Worm (Caenorhabditis elegans) whole organism, early embryonic: Measurements from ENCODE around the gene tre-5.

Experiments used
- B0310.2 ChIP-seq: sonication (generic microtip); optimal IDR thresholded peaks from 2 replicates; lab custom pipeline; 2016; ENCODE audit warnings: mild to moderate bottlenecking, missing genetic modification characterization, missing compliant biosample characterization
- F13C5.2 ChIP-seq: sonication (generic microtip); optimal IDR thresholded peaks from 2 replicates; lab custom pipeline; 2017; ENCODE audit warnings: mild to moderate bottlenecking, missing genetic modification characterization, inconsistent platforms, missing compliant biosample characterization
- aly-1 ChIP-seq: sonication (generic microtip); optimal IDR thresholded peaks from 2 replicates; lab custom pipeline; 2016; ENCODE audit warnings: missing genetic modification characterization, missing compliant biosample characterization
- ama-1 ChIP-seq: fragments of 150-350 bp; optimal IDR thresholded peaks from 2 replicates; lab custom pipeline; 2014
- ceh-13 ChIP-seq: fragments of 200-800 bp; sonication (Bioruptor generic); optimal IDR thresholded peaks from 2 replicates; lab custom pipeline; 2018; ENCODE audit warnings: mild to moderate bottlenecking, missing genetic modification characterization, missing compliant biosample characterization
- ceh-36 ChIP-seq: sonication (generic microtip); optimal IDR thresholded peaks from 2 replicates; lab custom pipeline; 2016; ENCODE audit warnings: missing genetic modification characterization, inconsistent platforms, missing compliant biosample characterization
- ets-7 ChIP-seq: sonication (generic microtip); optimal IDR thresholded peaks from 2 replicates; lab custom pipeline; 2016; ENCODE audit warnings: missing genotype, missing genetic modification characterization, missing compliant biosample characterization
- flt-1 ChIP-seq: fragments of 200-800 bp; sonication (Bioruptor generic); IDR thresholded peaks from 2 replicates; pipeline ENCODE4 v1.3.6; 2022; ENCODE audit warnings: missing genetic modification characterization, missing compliant biosample characterization
- hmbx-1 ChIP-seq: sonication (generic microtip); optimal IDR thresholded peaks from 2 replicates; lab custom pipeline; 2016; ENCODE audit warnings: mild to moderate bottlenecking, missing genetic modification characterization, missing compliant biosample characterization
- hmg-4 ChIP-seq: fragments of 200-800 bp; sonication (Bioruptor generic); optimal IDR thresholded peaks from 2 replicates; lab custom pipeline; 2018; ENCODE audit warnings: mild to moderate bottlenecking, missing genetic modification characterization, missing compliant biosample characterization
- hnd-1 ChIP-seq: sonication (generic microtip); optimal IDR thresholded peaks from 2 replicates; lab custom pipeline; 2016; ENCODE audit warnings: missing genetic modification characterization, missing compliant biosample characterization
- pes-1 ChIP-seq: fragments of 200-800 bp; sonication (Bioruptor generic); IDR thresholded peaks from 2 replicates; pipeline ENCODE4 v1.3.6; 2022; ENCODE audit warnings: missing genetic modification reagents, missing genetic modification characterization, missing compliant biosample characterization
- scrt-1 ChIP-seq: fragments of 200-800 bp; sonication (Bioruptor generic); IDR thresholded peaks from 2 replicates; pipeline ENCODE4 v1.3.6; 2022; ENCODE audit warnings: missing genetic modification characterization, missing compliant biosample characterization
- sea-1 ChIP-seq: fragments of 200-800 bp; sonication (Bioruptor generic); conservative IDR thresholded peaks from 2 replicates; pipeline ENCODE4 v1.3.6; 2022; ENCODE audit warnings: missing genetic modification characterization, missing compliant biosample characterization
- tbx-11 ChIP-seq: fragments of 200-800 bp; sonication (Bioruptor generic); IDR thresholded peaks from 2 replicates; pipeline ENCODE4 v1.3.6; 2022; ENCODE audit warnings: missing genetic modification characterization, missing compliant biosample characterization
- tbx-37 ChIP-seq: fragments of 200-800 bp; sonication (Bioruptor generic); conservative IDR thresholded peaks from 2 replicates; pipeline ENCODE4 v1.3.6; 2022; ENCODE audit warnings: missing genetic modification reagents, missing genetic modification characterization, missing compliant biosample characterization
- tra-4 ChIP-seq: sonication (generic microtip); optimal IDR thresholded peaks from 2 replicates; lab custom pipeline; 2017; ENCODE audit warnings: missing genetic modification characterization, missing compliant biosample characterization

Gene tre-5

DNA sequence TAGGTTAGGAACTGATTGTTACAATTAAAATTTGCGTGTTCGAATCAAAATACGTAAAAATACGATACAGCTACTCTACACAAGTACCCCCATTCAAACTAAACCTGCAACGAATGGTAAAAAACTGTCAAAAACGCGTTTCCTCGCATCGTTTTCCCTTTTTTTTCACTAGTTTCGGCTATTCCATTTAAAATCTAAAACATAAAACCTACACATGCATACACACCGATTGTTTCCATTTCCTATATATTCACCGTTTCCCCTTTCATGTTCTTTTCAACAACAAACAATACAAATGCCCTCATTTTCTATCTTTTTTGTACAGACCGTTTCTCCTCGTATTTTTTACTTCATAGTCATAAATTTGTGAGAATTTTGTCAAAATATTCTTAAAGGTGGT is 13.7 kb upstream of the tre-5 start:
- TF ChIP-seq hnd-1 (tag; lab: Kevin White, UChicago): no peak
- TF ChIP-seq B0310.2 (tag; lab: Kevin White, UChicago): no peak
- no peak for TF ChIP-seq hmg-4 (GFP tag; lab: Kevin White, UChicago)
- TF ChIP-seq ets-7: no peak
- no peak for TF ChIP-seq tbx-37
- no peak for TF ChIP-seq pes-1 (GFP tag; lab: Robert Waterston, UW)
- no peak for TF ChIP-seq sea-1 (GFP tag; lab: Robert Waterston, UW)
- TF ChIP-seq ama-1 (lab: Kevin White, UChicago): no peak
- TF ChIP-seq hmbx-1: no peak
- TF ChIP-seq F13C5.2: no peak

- TF ChIP-seq sea-1 (GFP tag; lab: Robert Waterston, UW) (no peak), ceh-36 (tag; lab: Kevin White, UChicago) (no peak)
These were observed 12.6 kb upstream of the tre-5 start for ce11 chrII:67663-68062.

DNA sequence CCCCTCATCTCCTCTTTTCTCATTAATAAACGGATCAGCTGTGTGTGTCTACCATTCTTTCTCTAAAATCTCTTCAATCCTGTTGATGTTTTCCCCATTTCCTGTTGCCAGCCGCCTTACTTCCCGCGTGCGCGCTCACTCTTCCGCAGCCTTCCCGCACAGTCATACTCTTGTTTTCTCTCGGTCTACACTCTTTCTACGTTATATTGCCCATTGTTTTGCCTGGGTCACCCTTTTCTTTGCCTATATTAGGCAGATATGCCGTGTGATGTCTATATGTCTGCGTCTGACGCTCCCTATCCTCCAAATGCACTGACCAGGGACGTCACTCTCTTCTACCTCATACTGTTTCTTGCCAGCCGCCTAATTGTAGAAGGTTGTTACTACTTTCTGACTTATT is 11.2 kb upstream of the tre-5 start:
- TF ChIP-seq flt-1: no peak
- no peak for TF ChIP-seq hmbx-1
- no peak for TF ChIP-seq tra-4 (tag; lab: Kevin White, UChicago)
- TF ChIP-seq B0310.2 (tag; lab: Kevin White, UChicago): peak; percentile 12
- peak; percentile 39 for TF ChIP-seq aly-1 (tag; lab: Kevin White, UChicago)
- TF ChIP-seq hmg-4 (GFP tag; lab: Kevin White, UChicago): peak; percentile 68
- peak; percentile 34 for TF ChIP-seq ets-7
- TF ChIP-seq tbx-11 (GFP tag; lab: Robert Waterston, UW): no peak
- TF ChIP-seq ceh-36 (tag; lab: Kevin White, UChicago): no peak
- no peak for TF ChIP-seq hnd-1 (tag; lab: Kevin White, UChicago)
- 0 out of 2 replicates have a peak, but pooled peaks have one; percentile 6 for TF ChIP-seq pes-1 (GFP tag; lab: Robert Waterston, UW)
- TF ChIP-seq F13C5.2: peak; percentile 53
- no peak for TF ChIP-seq sea-1 (GFP tag; lab: Robert Waterston, UW)
- no peak for TF ChIP-seq tbx-37
- no peak for TF ChIP-seq ceh-13
- TF ChIP-seq ama-1 (lab: Kevin White, UChicago): no peak
- no peak for TF ChIP-seq scrt-1 (GFP tag; lab: Robert Waterston, UW)

- TF ChIP-seq tra-4 (tag; lab: Kevin White, UChicago) (no peak), ceh-13 (no peak), flt-1 (no peak), ama-1 (lab: Kevin White, UChicago) (no peak), hmg-4 (GFP tag; lab: Kevin White, UChicago) (no peak), hnd-1 (tag; lab: Kevin White, UChicago) (no peak), tbx-11 (GFP tag; lab: Robert Waterston, UW) (no peak), sea-1 (GFP tag; lab: Robert Waterston, UW) (no peak), hmbx-1 (no peak), aly-1 (tag; lab: Kevin White, UChicago) (no peak), scrt-1 (GFP tag; lab: Robert Waterston, UW) (no peak)
These were observed 10.4 kb upstream of the tre-5 start for ce11 chrII:65484-65883.

DNA sequence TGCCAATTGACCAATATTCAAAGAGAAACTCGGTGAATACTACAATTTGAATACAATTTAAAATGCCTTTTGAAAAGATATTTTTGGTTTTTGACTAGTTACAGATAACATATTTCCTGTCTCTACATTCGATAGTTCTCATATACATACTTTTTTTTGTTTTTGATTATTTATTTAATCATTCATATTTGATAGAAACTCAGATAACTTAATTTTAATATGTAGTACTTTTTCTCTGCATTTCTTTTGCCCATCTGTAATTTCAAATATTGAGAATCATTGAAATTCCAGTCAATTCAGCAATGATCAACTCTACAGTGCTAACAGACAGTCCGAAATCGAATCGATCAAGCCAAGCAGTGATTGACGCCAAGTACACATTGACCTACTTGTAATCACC is 5.9 kb upstream of the tre-5 start, which contains the start of gene C23H3.2:
Gene C23H3.2, plus strand, starts transcription at position 301 of the 400 bp plus-strand sequence.
- TF ChIP-seq tra-4 (tag; lab: Kevin White, UChicago) (no peak), B0310.2 (tag; lab: Kevin White, UChicago) (no peak), sea-1 (GFP tag; lab: Robert Waterston, UW) (no peak), hnd-1 (tag; lab: Kevin White, UChicago) (no peak), aly-1 (tag; lab: Kevin White, UChicago) (no peak), pes-1 (GFP tag; lab: Robert Waterston, UW) (no peak), ets-7 (no peak), F13C5.2 (no peak), ama-1 (lab: Kevin White, UChicago) (no peak), ceh-36 (tag; lab: Kevin White, UChicago) (no peak), flt-1 (no peak), tbx-11 (GFP tag; lab: Robert Waterston, UW) (no peak), tbx-37 (no peak), ceh-13 (no peak), hmbx-1 (no peak)

DNA sequence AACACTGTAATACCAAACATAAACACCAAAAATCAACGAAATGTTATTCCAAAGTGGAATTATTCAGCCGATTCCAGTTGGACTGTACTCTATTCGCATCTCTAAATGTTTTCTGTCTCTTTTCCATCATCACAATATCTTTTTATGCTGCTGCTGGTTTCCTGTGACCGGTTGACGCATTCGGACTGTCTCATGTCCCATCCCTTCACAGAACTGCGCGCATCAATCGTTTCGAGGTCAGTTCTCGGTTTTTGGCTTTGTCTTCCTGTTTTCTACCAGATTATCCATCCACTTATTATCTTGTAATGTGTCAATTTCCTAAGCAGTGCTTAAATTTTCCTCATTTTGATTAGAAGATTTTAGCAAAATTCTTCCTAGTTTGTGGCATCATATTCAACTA is 4.9 kb upstream of the tre-5 start:
- no peak for TF ChIP-seq ama-1 (lab: Kevin White, UChicago)
- TF ChIP-seq ets-7: no peak
- no peak for TF ChIP-seq F13C5.2
- TF ChIP-seq tbx-37: no peak
- no peak for TF ChIP-seq B0310.2 (tag; lab: Kevin White, UChicago)
- TF ChIP-seq aly-1 (tag; lab: Kevin White, UChicago): no peak
- TF ChIP-seq pes-1 (GFP tag; lab: Robert Waterston, UW): no peak
- no peak for TF ChIP-seq ceh-36 (tag; lab: Kevin White, UChicago)
- TF ChIP-seq hmg-4 (GFP tag; lab: Kevin White, UChicago): no peak
- no peak for TF ChIP-seq sea-1 (GFP tag; lab: Robert Waterston, UW)

ce11 chrII:57873-58272 is 2.8 kb upstream of the tre-5 start:
- TF ChIP-seq tra-4 (tag; lab: Kevin White, UChicago) (no peak), F13C5.2 (no peak), ets-7 (no peak), ceh-36 (tag; lab: Kevin White, UChicago) (no peak), pes-1 (GFP tag; lab: Robert Waterston, UW) (no peak), ceh-13 (no peak), tbx-37 (no peak), ama-1 (lab: Kevin White, UChicago) (no peak), aly-1 (tag; lab: Kevin White, UChicago) (no peak)

ce11 chrII:57370-57769 is 2.3 kb upstream of the tre-5 start, which contains the start of gene ascc-1:
Gene ascc-1, plus strand, starts transcription at chrII:57670.
- TF ChIP-seq hmbx-1 (no peak), B0310.2 (tag; lab: Kevin White, UChicago) (no peak), ets-7 (no peak), tbx-11 (GFP tag; lab: Robert Waterston, UW) (no peak), ama-1 (lab: Kevin White, UChicago) (no peak), hnd-1 (tag; lab: Kevin White, UChicago) (no peak), hmg-4 (GFP tag; lab: Kevin White, UChicago) (no peak), F13C5.2 (no peak), pes-1 (GFP tag; lab: Robert Waterston, UW) (no peak)
